Worm (Caenorhabditis elegans): ENCODE data around the gene ndub-5.

- TF ChIP-seq dao-5 (tag; optimal IDR thresholded peaks at IDR 0.05) (no peak), him-1 (tag; optimal IDR thresholded peaks at IDR 0.05) (no peak), W03F9.2 (tag; optimal IDR thresholded peaks at IDR 0.05) (no peak)
Observed at ce11 chrII:5702611-5703192, 11.5 kb upstream of the ndub-5 start.

All from whole organism, L4/young adult.